Fruit fly (Drosophila melanogaster): ENCODE measurements around the gene aub.
A peak's percentile ranks its signal among the peaks of the same experiment; 100 is the strongest.

aub gene

dm6 chr2L:11037583-11038517 lies 36.6 kb upstream of the aub start (continued):
- TF ChIP-seq CG8359 (GFP tag; optimal IDR thresholded peaks at IDR 0.05; ENCODE audit: borderline replicate concordance) (no peak), CG11093 (GFP tag; IDR thresholded peaks at IDR 0.05) (no peak), CG18599 (GFP tag; optimal IDR thresholded peaks at IDR 0.05) (peak; percentile 42), tio (GFP tag; optimal IDR thresholded peaks at IDR 0.05) (peak; percentile 53), CG14667 (GFP tag; IDR thresholded peaks at IDR 0.05) (no peak), knrl (GFP tag; IDR thresholded peaks at IDR 0.05; ENCODE audit: partially characterized antibody) (no peak), CG1647 (GFP tag; optimal IDR thresholded peaks at IDR 0.05) (no peak), CG14014 (GFP tag; IDR thresholded peaks at IDR 0.05) (peak; percentile 36; the same call in 1 of the 2 replicates), CG12659 (GFP tag; optimal IDR thresholded peaks at IDR 0.05) (peak; percentile 34), zf30C (GFP tag; optimal IDR thresholded peaks at IDR 0.05) (no peak), CG12071 (GFP tag; optimal IDR thresholded peaks at IDR 0.05) (no peak), Dip2 (GFP tag; IDR thresholded peaks at IDR 0.05) (no peak), al (GFP tag; IDR thresholded peaks at IDR 0.05) (0 out of 2 replicates have a peak, but pooled peaks have one; percentile 7), CG30431 (GFP tag; optimal IDR thresholded peaks at IDR 0.05) (no peak), p53 (GFP tag; optimal IDR thresholded peaks at IDR 0.05) (no peak), Nf-YC (tag; optimal IDR thresholded peaks at IDR 0.05) (no peak), Scr (GFP tag; IDR thresholded peaks at IDR 0.05; ENCODE audit: partially characterized antibody) (no peak), CG18262 (tag; optimal IDR thresholded peaks at IDR 0.05) (peak; percentile 78), CG6765 (GFP tag; optimal IDR thresholded peaks at IDR 0.05) (no peak), CG2678 (tag; optimal IDR thresholded peaks at IDR 0.05) (peak; percentile 60), cad (GFP tag; optimal IDR thresholded peaks at IDR 0.05) (no peak), CG3281 (GFP tag; optimal IDR thresholded peaks at IDR 0.05) (peak; percentile 20), lmd (GFP tag; IDR thresholded peaks at IDR 0.05) (peak; percentile 52), wor (GFP tag; IDR thresholded peaks at IDR 0.05) (0 out of 2 replicates have a peak, but pooled peaks have one; percentile 24), CG11247 (GFP tag; IDR thresholded peaks at IDR 0.05) (peak; percentile 10; the same call in 1 of the 2 replicates), trh (GFP tag; optimal IDR thresholded peaks at IDR 0.05) (no peak), Doc2 (GFP tag; IDR thresholded peaks at IDR 0.05) (no peak), Meics (GFP tag; optimal IDR thresholded peaks at IDR 0.05) (peak; percentile 52), CG3163 (GFP tag; optimal IDR thresholded peaks at IDR 0.05) (no peak), abd-A (tag; optimal IDR thresholded peaks at IDR 0.05) (no peak), cas (GFP tag; IDR thresholded peaks at IDR 0.05) (no peak), tx (GFP tag; optimal IDR thresholded peaks at IDR 0.05) (peak; percentile 16), sc (optimal IDR thresholded peaks at IDR 0.05) (no peak), sc (GFP tag; optimal IDR thresholded peaks at IDR 0.05) (peak; percentile 51), CG3838 (GFP tag; optimal IDR thresholded peaks at IDR 0.05) (peak; percentile 12), Dip3 (GFP tag; optimal IDR thresholded peaks at IDR 0.05) (peak; percentile 40), CG31441 (GFP tag; IDR thresholded peaks at IDR 0.05) (peak; percentile 56), NFAT (GFP tag; IDR thresholded peaks at IDR 0.05) (no peak), scrt (GFP tag; optimal IDR thresholded peaks at IDR 0.05) (no peak), z (GFP tag; IDR thresholded peaks at IDR 0.05) (peak; percentile 67; the same call in 2 of the 3 replicates), kni (GFP tag; optimal IDR thresholded peaks at IDR 0.05) (peak; percentile 95), Hr78 (GFP tag; optimal IDR thresholded peaks at IDR 0.05) (peak in 1 of 2 experiments; percentile 99), Awh (GFP tag; IDR thresholded peaks at IDR 0.05) (no peak; the same call in 1 of the 2 replicates), Sin3A (optimal IDR thresholded peaks at IDR 0.05) (no peak), CG13894 (tag; optimal IDR thresholded peaks at IDR 0.05) (no peak), pros (GFP tag; optimal IDR thresholded peaks at IDR 0.05) (no peak), Hey (tag; optimal IDR thresholded peaks at IDR 0.05) (no peak), CG13624 (GFP tag; optimal IDR thresholded peaks at IDR 0.05) (no peak), dm (GFP tag; optimal IDR thresholded peaks at IDR 0.05) (no peak)

All from whole organism, embryonic.